Fruit fly (Drosophila melanogaster) whole organism, embryonic: ENCODE measurements around the gene GstO2.

Experiments
- Asciz ChIP-seq: fragments of 200-800 bp; sonication (Bioruptor generic); optimal IDR thresholded peaks from 2 replicates; lab custom pipeline; 2017; ENCODE audit warnings: missing biosample characterization, mild to moderate bottlenecking, missing genetic modification characterization, missing genetic modification reagents
- Blimp-1 ChIP-seq: fragments of 200-800 bp; sonication (Bioruptor generic); optimal IDR thresholded peaks from 3 replicates; lab custom pipeline; 2018; ENCODE audit warnings: missing biosample characterization, missing genetic modification characterization, mild to moderate bottlenecking, moderate library complexity, missing genetic modification reagents
- CG10366 ChIP-seq: fragments of 200-800 bp; sonication (Bioruptor generic); IDR thresholded peaks from 2 replicates; pipeline ENCODE4 v1.3.6; 2022; ENCODE audit warnings: missing biosample characterization, missing genetic modification characterization
- CG10431 ChIP-seq: fragments of 200-800 bp; sonication (Bioruptor generic); optimal IDR thresholded peaks from 3 replicates; lab custom pipeline; 2018; ENCODE audit warnings: missing biosample characterization, mild to moderate bottlenecking, missing genetic modification characterization
- CG10979 ChIP-seq: fragments of 200-800 bp; sonication (Bioruptor generic); optimal IDR thresholded peaks from 2 replicates; lab custom pipeline; 2018; ENCODE audit warnings: missing biosample characterization, mild to moderate bottlenecking, missing genetic modification characterization, moderate library complexity
- CG11504 ChIP-seq: fragments of 200-800 bp; sonication (Bioruptor generic); optimal IDR thresholded peaks from 3 replicates; lab custom pipeline; 2019; ENCODE audit warnings: missing biosample characterization, mild to moderate bottlenecking, missing genetic modification characterization, moderate library complexity
- CG13624 ChIP-seq: fragments of 200-800 bp; sonication (Bioruptor generic); optimal IDR thresholded peaks from 2 replicates; lab custom pipeline; 2016; ENCODE audit warnings: missing biosample characterization, missing genetic modification characterization
- CG13775 ChIP-seq: fragments of 200-800 bp; sonication (Bioruptor generic); optimal IDR thresholded peaks from 3 replicates; lab custom pipeline; 2017; ENCODE audit warnings: missing biosample characterization, mild to moderate bottlenecking, missing genetic modification characterization
- CG1647 ChIP-seq: fragments of 200-800 bp; sonication (Bioruptor generic); optimal IDR thresholded peaks from 3 replicates; lab custom pipeline; 2016; ENCODE audit warnings: missing biosample characterization, missing genetic modification characterization
- CG17385 ChIP-seq: fragments of 200-800 bp; sonication (Bioruptor generic); optimal IDR thresholded peaks from 3 replicates; lab custom pipeline; 2018; ENCODE audit warnings: missing biosample characterization, mild to moderate bottlenecking, missing genetic modification characterization
- CG17568 ChIP-seq: fragments of 200-800 bp; sonication (Bioruptor generic); optimal IDR thresholded peaks from 2 replicates; lab custom pipeline; 2018; ENCODE audit warnings: missing biosample characterization, mild to moderate bottlenecking, missing genetic modification characterization, moderate library complexity
- CG18599 ChIP-seq: fragments of 200-800 bp; sonication (Bioruptor generic); optimal IDR thresholded peaks from 3 replicates; lab custom pipeline; 2017; ENCODE audit warnings: missing biosample characterization, missing genetic modification characterization, mild to moderate bottlenecking, moderate library complexity, missing genetic modification reagents
- CG2889 ChIP-seq: fragments of 200-800 bp; sonication (Bioruptor generic); IDR thresholded peaks from 3 replicates; pipeline ENCODE4 v1.3.6; 2022; ENCODE audit warnings: missing biosample characterization, missing genetic modification characterization
- CG30020 ChIP-seq: fragments of 200-800 bp; optimal IDR thresholded peaks from 2 replicates; lab custom pipeline; 2019; ENCODE audit warnings: missing biosample characterization, mild to moderate bottlenecking, missing genetic modification characterization, moderate library complexity
- CG3163 ChIP-seq: fragments of 200-800 bp; sonication (Bioruptor generic); optimal IDR thresholded peaks from 3 replicates; lab custom pipeline; 2016; ENCODE audit warnings: missing biosample characterization, missing genetic modification characterization
- CG33213 ChIP-seq: fragments of 200-800 bp; sonication (Bioruptor generic); optimal IDR thresholded peaks from 3 replicates; lab custom pipeline; 2016; ENCODE audit warnings: missing biosample characterization, missing genetic modification characterization
- CG34224 ChIP-seq: fragments of 200-800 bp; sonication (Bioruptor generic); IDR thresholded peaks from 3 replicates; pipeline ENCODE4 v1.3.6; 2022; ENCODE audit warnings: missing biosample characterization, missing genetic modification characterization; ENCODE audit not compliant: partially characterized antibody
- CG4328 ChIP-seq: fragments of 200-800 bp; sonication (Bioruptor generic); optimal IDR thresholded peaks from 3 replicates; lab custom pipeline; 2017; ENCODE audit warnings: missing biosample characterization, missing genetic modification reagents, missing genetic modification characterization
- CG43689 ChIP-seq: fragments of 200-800 bp; sonication (Bioruptor generic); IDR thresholded peaks from 2 replicates; pipeline ENCODE4 v1.3.6; 2022; ENCODE audit warnings: missing biosample characterization, missing genetic modification characterization
- CG4617 ChIP-seq: fragments of 200-800 bp; sonication (Bioruptor generic); optimal IDR thresholded peaks from 3 replicates; lab custom pipeline; 2016; ENCODE audit warnings: missing biosample characterization, missing genetic modification characterization, borderline replicate concordance
- CG7271 ChIP-seq: fragments of 200-800 bp; sonication (Bioruptor generic); optimal IDR thresholded peaks from 2 replicates; lab custom pipeline; 2018; ENCODE audit warnings: missing biosample characterization, mild to moderate bottlenecking, missing genetic modification characterization, moderate library complexity
- CG8290 ChIP-seq, 3 experiments: fragments of 200-800 bp; sonication (Bioruptor generic); optimal IDR thresholded peaks; 2 replicates each; lab custom pipeline; 2016 to 2019; ENCODE audit warnings: missing biosample characterization in 3 of 3, missing genetic modification characterization in 3 of 3, mild to moderate bottlenecking in 2 of 3, moderate library complexity in 1 of 3
- Deaf1 ChIP-seq: fragments of 200-800 bp; optimal IDR thresholded peaks from 3 replicates; lab custom pipeline; 2019; ENCODE audit warnings: missing biosample characterization, mild to moderate bottlenecking, missing genetic modification characterization, moderate library complexity
- Fer1 ChIP-seq: fragments of 200-800 bp; sonication (Bioruptor generic); optimal IDR thresholded peaks from 2 replicates; lab custom pipeline; 2017; ENCODE audit warnings: missing biosample characterization, mild to moderate bottlenecking, missing genetic modification characterization
- Gug ChIP-seq: fragments of 200-800 bp; sonication (Bioruptor generic); IDR thresholded peaks from 4 replicates; pipeline ENCODE4 v1.3.6; 2022; ENCODE audit warnings: missing biosample characterization, missing genetic modification characterization
- H2.0 ChIP-seq: fragments of 200-800 bp; sonication (Bioruptor generic); IDR thresholded peaks from 2 replicates; pipeline ENCODE4 v1.3.6; 2022; ENCODE audit warnings: missing biosample characterization, missing genetic modification characterization
- HLH54F ChIP-seq: fragments of 200-800 bp; sonication (Bioruptor generic); optimal IDR thresholded peaks from 3 replicates; lab custom pipeline; 2016; ENCODE audit warnings: missing biosample characterization, missing genetic modification characterization
- Jarid2 ChIP-seq: fragments of 200-800 bp; sonication (Bioruptor generic); optimal IDR thresholded peaks from 3 replicates; lab custom pipeline; 2017; ENCODE audit warnings: mild to moderate bottlenecking, missing biosample characterization, missing genetic modification reagents, missing genetic modification characterization
- NK7.1 ChIP-seq: fragments of 200-800 bp; sonication (Bioruptor generic); optimal IDR thresholded peaks from 3 replicates; lab custom pipeline; 2016; ENCODE audit warnings: missing biosample characterization, missing genetic modification characterization
- Nf-YC ChIP-seq: fragments of 200-800 bp; optimal IDR thresholded peaks from 3 replicates; lab custom pipeline; 2019; ENCODE audit warnings: missing biosample characterization, mild to moderate bottlenecking, missing genetic modification characterization, moderate library complexity
- Ssrp ChIP-seq: fragments of 200-800 bp; sonication (Bioruptor generic); optimal IDR thresholded peaks from 2 replicates; lab custom pipeline; 2018; ENCODE audit warnings: missing biosample characterization, mild to moderate bottlenecking, missing genetic modification characterization, moderate library complexity
- TFAM ChIP-seq: fragments of 200-800 bp; sonication (Bioruptor generic); optimal IDR thresholded peaks from 2 replicates; lab custom pipeline; 2017; ENCODE audit warnings: missing biosample characterization, missing genetic modification characterization, inconsistent platforms
- Xrp1 ChIP-seq: fragments of 200-800 bp; sonication (Bioruptor generic); IDR thresholded peaks from 2 replicates; pipeline ENCODE4 v1.3.6; 2022; ENCODE audit warnings: missing biosample characterization, missing genetic modification characterization
- bab2 ChIP-seq: fragments of 200-800 bp; sonication (Bioruptor generic); optimal IDR thresholded peaks from 2 replicates; lab custom pipeline; 2016; ENCODE audit warnings: missing biosample characterization, missing genetic modification characterization
- bbx ChIP-seq: fragments of 200-800 bp; sonication (Bioruptor generic); IDR thresholded peaks from 2 replicates; pipeline ENCODE4 v1.3.6; 2022; ENCODE audit warnings: missing biosample characterization, missing genetic modification characterization; ENCODE audit not compliant: partially characterized antibody
- bsh ChIP-seq, 2 experiments: fragments of 200-800 bp; sonication (Bioruptor generic); optimal IDR thresholded peaks; 2 replicates each; lab custom pipeline; 2017 to 2018; ENCODE audit warnings: mild to moderate bottlenecking in 2 of 2, missing biosample characterization in 2 of 2, missing genetic modification characterization in 2 of 2, moderate library complexity in 1 of 2
- cad ChIP-seq: fragments of >200 bp; optimal IDR thresholded peaks from 2 replicates; lab custom pipeline; 2017; ENCODE audit warnings: missing biosample characterization, missing genetic modification characterization
- cas ChIP-seq: fragments of 200-800 bp; sonication (Bioruptor generic); IDR thresholded peaks from 2 replicates; pipeline ENCODE4 v1.3.6; 2022; ENCODE audit warnings: missing biosample characterization, missing genetic modification characterization
- ci ChIP-seq: fragments of 200-800 bp; sonication (Bioruptor generic); IDR thresholded peaks from 3 replicates; pipeline ENCODE4 v1.3.6; 2022; ENCODE audit warnings: missing biosample characterization, missing genetic modification characterization
- dysf ChIP-seq: fragments of 200-800 bp; sonication (Bioruptor generic); IDR thresholded peaks from 3 replicates; pipeline ENCODE4 v1.3.6; 2022; ENCODE audit warnings: missing biosample characterization, missing genetic modification characterization
- en ChIP-seq: fragments of 200-800 bp; sonication (Bioruptor generic); optimal IDR thresholded peaks from 2 replicates; lab custom pipeline; 2016; ENCODE audit warnings: missing biosample characterization, missing genetic modification characterization
- h ChIP-seq: fragments of >200 bp; optimal IDR thresholded peaks from 2 replicates; lab custom pipeline; 2017
- hb ChIP-seq: fragments of 200-800 bp; sonication (Bioruptor generic); IDR thresholded peaks from 3 replicates; pipeline ENCODE4 v1.3.6; 2022; ENCODE audit warnings: missing biosample characterization, missing genetic modification characterization; ENCODE audit not compliant: partially characterized antibody
- ind ChIP-seq: fragments of 200-800 bp; sonication (Bioruptor generic); optimal IDR thresholded peaks from 3 replicates; lab custom pipeline; 2016; ENCODE audit warnings: missing biosample characterization, missing genetic modification characterization
- kni ChIP-seq: fragments of 200-800 bp; sonication (Bioruptor generic); optimal IDR thresholded peaks from 3 replicates; lab custom pipeline; 2017; ENCODE audit warnings: mild to moderate bottlenecking, missing biosample characterization, missing genetic modification reagents, missing genetic modification characterization
- run ChIP-seq: fragments of 200-800 bp; sonication (Bioruptor generic); optimal IDR thresholded peaks from 3 replicates; lab custom pipeline; 2018; ENCODE audit warnings: missing biosample characterization, mild to moderate bottlenecking, missing genetic modification characterization
- sim ChIP-seq: fragments of 200-800 bp; sonication (Bioruptor generic); IDR thresholded peaks from 2 replicates; pipeline ENCODE4 v1.3.6; 2022; ENCODE audit warnings: missing biosample characterization, missing genetic modification characterization
- stwl ChIP-seq: fragments of 200-800 bp; sonication (Bioruptor generic); optimal IDR thresholded peaks from 3 replicates; lab custom pipeline; 2018; ENCODE audit warnings: missing biosample characterization, mild to moderate bottlenecking, missing genetic modification characterization, moderate library complexity
- trh ChIP-seq: fragments of 200-800 bp; sonication (Bioruptor generic); optimal IDR thresholded peaks from 2 replicates; lab custom pipeline; 2016; ENCODE audit warnings: missing biosample characterization, missing genetic modification characterization
- unpg ChIP-seq: fragments of 200-800 bp; sonication (Bioruptor generic); optimal IDR thresholded peaks from 3 replicates; lab custom pipeline; 2018; ENCODE audit warnings: missing biosample characterization, mild to moderate bottlenecking, missing genetic modification characterization, moderate library complexity
- zen ChIP-seq: fragments of 200-800 bp; sonication (Bioruptor generic); optimal IDR thresholded peaks from 3 replicates; lab custom pipeline; 2018; ENCODE audit warnings: missing biosample characterization, mild to moderate bottlenecking, missing genetic modification characterization, moderate library complexity

GstO2 gene

dm6 chr3L:8543866-8544265, 20.6 kb upstream of the GstO2 start (continued):
- TF ChIP-seq CG4328 (GFP tag; lab: Kevin White, UChicago) (no peak), CG2889 (GFP tag; lab: Robert Waterston, UW) (no peak), CG17568 (no peak), Jarid2 (no peak), CG34224 (GFP tag; lab: Robert Waterston, UW) (no peak), CG11504 (tag; lab: Kevin White, UChicago) (peak; percentile 50), HLH54F (GFP tag; lab: Kevin White, UChicago) (no peak), Deaf1 (tag; lab: Kevin White, UChicago) (no peak), CG8290 (GFP tag; optimal IDR thresholded peaks at IDR 0.05; lab: Kevin White, UChicago) (no peak), CG8290 (tag; optimal IDR thresholded peaks at IDR 0.05; lab: Kevin White, UChicago) (no peak), TFAM (GFP tag; lab: Kevin White, UChicago) (no peak), CG3163 (GFP tag; lab: Kevin White, UChicago) (no peak), CG10431 (GFP tag; lab: Kevin White, UChicago) (no peak), run (tag; lab: Kevin White, UChicago) (no peak), bab2 (GFP tag; lab: Kevin White, UChicago) (no peak), CG4617 (GFP tag; lab: Kevin White, UChicago) (no peak), trh (no peak), Asciz (GFP tag; lab: Kevin White, UChicago) (no peak), Xrp1 (GFP tag; lab: Robert Waterston, UW) (0 out of 2 replicates have a peak, but pooled peaks have one; percentile 46), cad (GFP tag; lab: Kevin White, UChicago) (no peak), unpg (GFP tag; lab: Kevin White, UChicago) (peak; percentile 46), CG10366 (GFP tag; lab: Robert Waterston, UW) (no peak), CG30020 (tag; lab: Kevin White, UChicago) (no peak), CG7271 (no peak), CG43689 (GFP tag; lab: Robert Waterston, UW) (no peak), bsh (GFP tag; optimal IDR thresholded peaks at IDR 0.05; lab: Kevin White, UChicago) (peak in 1 of 2 experiments; percentile 57), Gug (GFP tag; lab: Robert Waterston, UW) (no peak), CG33213 (GFP tag; lab: Kevin White, UChicago) (no peak), ci (GFP tag; lab: Robert Waterston, UW) (no peak), hb (no peak), Blimp-1 (GFP tag; lab: Kevin White, UChicago) (peak; percentile 41), sim (GFP tag; lab: Robert Waterston, UW) (no peak), Fer1 (GFP tag; lab: Kevin White, UChicago) (no peak), CG1647 (GFP tag; lab: Kevin White, UChicago) (no peak), dysf (GFP tag; lab: Robert Waterston, UW) (0 out of 3 replicates have a peak, but pooled peaks have one; percentile 12), NK7.1 (no peak), h (no peak), en (no peak), CG17385 (no peak), zen (tag; lab: Kevin White, UChicago) (no peak), stwl (tag; lab: Kevin White, UChicago) (no peak), kni (no peak), CG18599 (peak; percentile 18), Nf-YC (no peak), CG10979 (tag; lab: Kevin White, UChicago) (peak; percentile 55), CG13624 (GFP tag; lab: Kevin White, UChicago) (no peak), cas (GFP tag; lab: Robert Waterston, UW) (no peak), ind (GFP tag; lab: Kevin White, UChicago) (no peak), H2.0 (GFP tag; lab: Robert Waterston, UW) (no peak), CG13775 (GFP tag; lab: Kevin White, UChicago) (peak; percentile 3), Ssrp (tag; lab: Kevin White, UChicago) (peak; percentile 16), bbx (GFP tag; lab: Robert Waterston, UW) (no peak)
